Worm (Caenorhabditis elegans) whole organism, L4 larva: ENCODE data around the gene ugt-51.

Experiments
- ceh-62 ChIP-seq: sonication (generic microtip); optimal IDR thresholded peaks from 2 replicates; lab custom pipeline; 2017; ENCODE audit warnings: missing biosample characterization, missing genetic modification characterization
- ceh-82 ChIP-seq: sonication (generic microtip); optimal IDR thresholded peaks from 2 replicates; lab custom pipeline; 2017; ENCODE audit warnings: missing biosample characterization, missing genetic modification characterization
- lin-13 ChIP-seq: fragments of 150-350 bp; optimal IDR thresholded peaks from 2 replicates; lab custom pipeline; 2014; ENCODE audit warnings: missing biosample characterization, missing genetic modification reagents, missing genetic modification characterization
- nhr-10 ChIP-seq: fragments of 150-350 bp; optimal IDR thresholded peaks from 2 replicates; lab custom pipeline; 2014; ENCODE audit warnings: missing biosample characterization, missing genetic modification characterization
- nhr-25 ChIP-seq: sonication (generic microtip); optimal IDR thresholded peaks from 2 replicates; lab custom pipeline; 2017; ENCODE audit warnings: missing genetic modification characterization, mild to moderate bottlenecking, missing compliant biosample characterization, antibody characterized with exemption, moderate library complexity, borderline replicate concordance; ENCODE audit not compliant: insufficient read depth
- php-3 ChIP-seq: fragments of 200-800 bp; sonication (Bioruptor generic); IDR thresholded peaks from 2 replicates; pipeline ENCODE4 v1.3.6; 2022; ENCODE audit warnings: missing genetic modification reagents, missing genetic modification characterization, missing compliant biosample characterization
- snpc-4 ChIP-seq: fragments of 150-350 bp; optimal IDR thresholded peaks from 2 replicates; lab custom pipeline; 2014; ENCODE audit warnings: missing biosample characterization, missing genetic modification characterization
- zip-11 ChIP-seq: fragments of 200-800 bp; sonication (Bioruptor generic); IDR thresholded peaks from 2 replicates; pipeline ENCODE4 v1.3.6; 2022; ENCODE audit warnings: missing genetic modification characterization, missing compliant biosample characterization

DNA sequence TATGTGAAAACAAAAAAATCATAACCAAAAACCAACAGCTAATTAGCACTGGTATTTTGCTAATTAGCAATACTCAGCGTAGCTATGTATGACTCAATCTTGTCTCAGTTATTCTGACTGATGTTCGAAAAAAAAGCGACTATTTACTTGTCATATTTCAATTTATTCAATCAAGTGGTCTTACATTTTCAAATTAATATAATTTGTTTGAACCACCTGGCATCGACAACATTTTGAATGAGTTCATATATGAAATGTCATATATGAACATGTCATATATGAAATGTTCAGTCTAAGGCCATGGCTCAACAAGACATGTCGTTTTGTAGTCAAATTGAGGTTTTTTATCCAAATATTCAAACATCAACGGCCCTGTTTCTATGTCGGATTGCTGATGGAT, 11.7 kb downstream of the ugt-51 start, which contains the start of gene srw-140:
- no peak for TF ChIP-seq ceh-82 (tag; lab: Kevin White, UChicago)
- TF ChIP-seq nhr-10 (tag; lab: Kevin White, UChicago) = no peak
- no peak for TF ChIP-seq nhr-25 (tag; lab: Kevin White, UChicago)
- TF ChIP-seq snpc-4 (tag; lab: Kevin White, UChicago) = no peak
- no peak for TF ChIP-seq lin-13 (GFP tag; lab: Kevin White, UChicago)
- no peak for TF ChIP-seq php-3 (GFP tag; lab: Robert Waterston, UW)
- TF ChIP-seq ceh-62 (tag; lab: Kevin White, UChicago) = no peak
- no peak for TF ChIP-seq zip-11 (GFP tag; lab: Robert Waterston, UW)
